Fruit fly (Drosophila melanogaster) whole organism, embryonic: ENCODE data around the gene WRNexo.

Source experiments
- Antp ChIP-seq: fragments of 200-800 bp; sonication (Bioruptor generic); optimal IDR thresholded peaks from 3 replicates; lab custom pipeline; 2016; ENCODE audit warnings: missing biosample characterization, missing genetic modification characterization
- Atf-2 ChIP-seq: fragments of 200-800 bp; sonication (Bioruptor generic); optimal IDR thresholded peaks from 2 replicates; lab custom pipeline; 2016; ENCODE audit warnings: missing biosample characterization, missing genetic modification characterization
- CG10543 ChIP-seq: fragments of 200-800 bp; sonication (Bioruptor generic); optimal IDR thresholded peaks from 3 replicates; lab custom pipeline; 2017; ENCODE audit warnings: missing biosample characterization, mild to moderate bottlenecking, missing genetic modification characterization, moderate library complexity
- CG11723 ChIP-seq: fragments of 200-800 bp; sonication (Bioruptor generic); optimal IDR thresholded peaks from 2 replicates; lab custom pipeline; 2017; ENCODE audit warnings: missing biosample characterization, mild to moderate bottlenecking, missing genetic modification characterization
- CG12071 ChIP-seq: fragments of 200-800 bp; sonication (Bioruptor generic); optimal IDR thresholded peaks from 3 replicates; lab custom pipeline; 2018; ENCODE audit warnings: missing biosample characterization, mild to moderate bottlenecking, missing genetic modification characterization
- CG12744 ChIP-seq: fragments of 200-800 bp; sonication (Bioruptor generic); optimal IDR thresholded peaks from 2 replicates; lab custom pipeline; 2016; ENCODE audit warnings: missing biosample characterization, missing genetic modification characterization
- CG14710 ChIP-seq: fragments of 200-800 bp; sonication (Bioruptor generic); optimal IDR thresholded peaks from 3 replicates; lab custom pipeline; 2019; ENCODE audit warnings: missing biosample characterization, mild to moderate bottlenecking, missing genetic modification characterization, moderate library complexity
- CG14965 ChIP-seq: fragments of 200-800 bp; sonication (Bioruptor generic); optimal IDR thresholded peaks from 2 replicates; lab custom pipeline; 2016; ENCODE audit warnings: missing biosample characterization, missing genetic modification characterization, borderline replicate concordance
- CG15514 ChIP-seq: fragments of 200-800 bp; sonication (Bioruptor generic); optimal IDR thresholded peaks from 3 replicates; lab custom pipeline; 2017; ENCODE audit warnings: missing biosample characterization, missing genetic modification characterization, mild to moderate bottlenecking, moderate library complexity, missing genetic modification reagents
- CG18599 ChIP-seq: fragments of 200-800 bp; sonication (Bioruptor generic); optimal IDR thresholded peaks from 3 replicates; lab custom pipeline; 2017; ENCODE audit warnings: missing biosample characterization, missing genetic modification characterization, mild to moderate bottlenecking, moderate library complexity, missing genetic modification reagents
- CG30431 ChIP-seq: fragments of 200-800 bp; sonication (Bioruptor generic); optimal IDR thresholded peaks from 2 replicates; lab custom pipeline; 2017; ENCODE audit warnings: missing biosample characterization, missing genetic modification characterization
- CG31224 ChIP-seq: fragments of 200-800 bp; sonication (Bioruptor generic); IDR thresholded peaks from 2 replicates; pipeline ENCODE4 v1.3.6; 2022; ENCODE audit warnings: missing biosample characterization, missing genetic modification characterization
- CG3163 ChIP-seq: fragments of 200-800 bp; sonication (Bioruptor generic); optimal IDR thresholded peaks from 3 replicates; lab custom pipeline; 2016; ENCODE audit warnings: missing biosample characterization, missing genetic modification characterization
- CG34224 ChIP-seq: fragments of 200-800 bp; sonication (Bioruptor generic); IDR thresholded peaks from 3 replicates; pipeline ENCODE4 v1.3.6; 2022; ENCODE audit warnings: missing biosample characterization, missing genetic modification characterization; ENCODE audit not compliant: partially characterized antibody
- CG3847 ChIP-seq: fragments of 200-800 bp; sonication (Bioruptor generic); IDR thresholded peaks from 2 replicates; pipeline ENCODE4 v1.3.6; 2022; ENCODE audit warnings: missing biosample characterization, missing genetic modification characterization
- CG6175 ChIP-seq: fragments of 200-800 bp; sonication (Bioruptor generic); IDR thresholded peaks from 3 replicates; pipeline ENCODE4 v1.3.6; 2022; ENCODE audit warnings: missing biosample characterization, missing genetic modification characterization
- CG7839 ChIP-seq: fragments of 200-800 bp; sonication (Bioruptor generic); optimal IDR thresholded peaks from 3 replicates; lab custom pipeline; 2018; ENCODE audit warnings: missing biosample characterization, mild to moderate bottlenecking, missing genetic modification characterization, moderate library complexity
- CG8290 ChIP-seq, 3 experiments: fragments of 200-800 bp; sonication (Bioruptor generic); optimal IDR thresholded peaks; 2 replicates each; lab custom pipeline; 2016 to 2019; ENCODE audit warnings: missing biosample characterization in 3 of 3, missing genetic modification characterization in 3 of 3, mild to moderate bottlenecking in 2 of 3, moderate library complexity in 1 of 3
- Dbx ChIP-seq: fragments of 200-800 bp; sonication (Bioruptor generic); IDR thresholded peaks from 3 replicates; pipeline ENCODE4 v1.3.6; 2022; ENCODE audit warnings: missing biosample characterization, missing genetic modification characterization
- Deaf1 ChIP-seq: fragments of 200-800 bp; optimal IDR thresholded peaks from 3 replicates; lab custom pipeline; 2019; ENCODE audit warnings: missing biosample characterization, mild to moderate bottlenecking, missing genetic modification characterization, moderate library complexity
- Dref ChIP-seq: fragments of 200-800 bp; sonication (Bioruptor generic); IDR thresholded peaks from 2 replicates; pipeline ENCODE4 v1.3.6; 2022; ENCODE audit warnings: missing biosample characterization, missing genetic modification characterization
- ERR ChIP-seq: fragments of 200-800 bp; sonication (Bioruptor generic); optimal IDR thresholded peaks from 2 replicates; lab custom pipeline; 2016; ENCODE audit warnings: missing biosample characterization, missing genetic modification characterization
- Pdp1 ChIP-seq, 2 experiments: fragments of 200-800 bp; sonication (Bioruptor generic); optimal IDR thresholded peaks; 3 replicates each; lab custom pipeline; 2016; ENCODE audit warnings: missing biosample characterization in 2 of 2, missing genetic modification characterization in 2 of 2, mild to moderate bottlenecking in 1 of 2, moderate library complexity in 1 of 2
- Sin3A ChIP-seq: fragments of >200 bp; optimal IDR thresholded peaks from 2 replicates; lab custom pipeline; 2018
- Trl ChIP-seq, 3 experiments: fragments of >200 bp in 2 of 3; fragments of 200-800 bp in 1 of 3; sonication (Bioruptor generic) in 1 of 3; optimal IDR thresholded peaks; 2 replicates in 1 of 3; 3 replicates in 2 of 3; lab custom pipeline; 2016 to 2017; ENCODE audit warnings: missing biosample characterization in 1 of 3, missing genetic modification characterization in 1 of 3
- abd-A ChIP-seq: fragments of 200-800 bp; sonication (Bioruptor generic); optimal IDR thresholded peaks from 3 replicates; lab custom pipeline; 2019; ENCODE audit warnings: missing biosample characterization, mild to moderate bottlenecking, missing genetic modification characterization, moderate library complexity
- amos ChIP-seq: fragments of 200-800 bp; sonication (Bioruptor generic); IDR thresholded peaks from 2 replicates; pipeline ENCODE4 v1.3.6; 2022; ENCODE audit warnings: missing biosample characterization, missing genetic modification characterization; ENCODE audit not compliant: partially characterized antibody
- bcd ChIP-seq: fragments of 200-800 bp; sonication (Bioruptor generic); optimal IDR thresholded peaks from 2 replicates; lab custom pipeline; 2017; ENCODE audit warnings: missing biosample characterization, mild to moderate bottlenecking, missing genetic modification characterization
- caup ChIP-seq: fragments of 200-800 bp; sonication (Bioruptor generic); optimal IDR thresholded peaks from 3 replicates; lab custom pipeline; 2017; ENCODE audit warnings: missing biosample characterization, mild to moderate bottlenecking, missing genetic modification characterization, moderate library complexity; ENCODE audit not compliant: severe bottlenecking
- chn ChIP-seq: fragments of 200-800 bp; sonication (Bioruptor generic); optimal IDR thresholded peaks from 2 replicates; lab custom pipeline; 2016; ENCODE audit warnings: missing biosample characterization, missing genetic modification characterization
- crol ChIP-seq: fragments of 200-800 bp; sonication (Bioruptor generic); IDR thresholded peaks from 2 replicates; pipeline ENCODE4 v1.3.6; 2022; ENCODE audit warnings: missing biosample characterization, missing genetic modification characterization
- cwo ChIP-seq: fragments of 200-800 bp; sonication (Bioruptor generic); optimal IDR thresholded peaks from 3 replicates; lab custom pipeline; 2017; ENCODE audit warnings: missing biosample characterization, missing genetic modification characterization, mild to moderate bottlenecking, moderate library complexity, missing genetic modification reagents
- dmrt11E ChIP-seq: fragments of 200-800 bp; sonication (Bioruptor generic); optimal IDR thresholded peaks from 3 replicates; lab custom pipeline; 2018; ENCODE audit warnings: missing biosample characterization, mild to moderate bottlenecking, missing genetic modification characterization, moderate library complexity
- eyg ChIP-seq: fragments of 200-800 bp; sonication (Bioruptor generic); optimal IDR thresholded peaks from 3 replicates; lab custom pipeline; 2016; ENCODE audit warnings: missing biosample characterization, missing genetic modification characterization
- gsb ChIP-seq: fragments of 200-800 bp; sonication (Bioruptor generic); IDR thresholded peaks from 2 replicates; pipeline ENCODE4 v1.3.6; 2022; ENCODE audit warnings: missing biosample characterization, missing genetic modification characterization
- gsb-n ChIP-seq: fragments of 200-800 bp; sonication (Bioruptor generic); optimal IDR thresholded peaks from 3 replicates; lab custom pipeline; 2018; ENCODE audit warnings: missing biosample characterization, mild to moderate bottlenecking, missing genetic modification characterization
- kni ChIP-seq: fragments of 200-800 bp; sonication (Bioruptor generic); optimal IDR thresholded peaks from 3 replicates; lab custom pipeline; 2017; ENCODE audit warnings: mild to moderate bottlenecking, missing biosample characterization, missing genetic modification reagents, missing genetic modification characterization
- lola ChIP-seq, 3 experiments: fragments of >200 bp in 2 of 3; fragments of 200-800 bp in 1 of 3; sonication (Bioruptor generic) in 1 of 3; optimal IDR thresholded peaks; 2 replicates each; lab custom pipeline; 2017 to 2019; ENCODE audit warnings: missing biosample characterization in 3 of 3, missing genetic modification characterization in 3 of 3, mild to moderate bottlenecking in 1 of 3, moderate library complexity in 1 of 3
- oc ChIP-seq: fragments of 200-800 bp; sonication (Bioruptor generic); optimal IDR thresholded peaks from 2 replicates; lab custom pipeline; 2018; ENCODE audit warnings: missing biosample characterization, mild to moderate bottlenecking, missing genetic modification characterization, moderate library complexity
- peb ChIP-seq: fragments of 200-800 bp; sonication (Bioruptor generic); IDR thresholded peaks from 2 replicates; pipeline ENCODE4 v1.3.6; 2022; ENCODE audit warnings: missing biosample characterization, missing genetic modification characterization
- pnt ChIP-seq: fragments of 200-800 bp; sonication (Bioruptor generic); optimal IDR thresholded peaks from 3 replicates; lab custom pipeline; 2016; ENCODE audit warnings: missing biosample characterization, missing genetic modification characterization
- prd ChIP-seq, 3 experiments: fragments of >200 bp in 2 of 3; fragments of 200-800 bp in 1 of 3; sonication (Bioruptor generic) in 1 of 3; optimal IDR thresholded peaks in 2 of 3; IDR thresholded peaks in 1 of 3; 2 replicates in 2 of 3; 3 replicates in 1 of 3; pipeline versions ENCODE4 v1.3.6 to Lab custom; 2017 to 2022; ENCODE audit warnings: missing biosample characterization in 1 of 3, missing genetic modification characterization in 1 of 3
- scrt ChIP-seq: fragments of 200-800 bp; sonication (Bioruptor generic); optimal IDR thresholded peaks from 2 replicates; lab custom pipeline; 2018; ENCODE audit warnings: missing biosample characterization, mild to moderate bottlenecking, missing genetic modification characterization, moderate library complexity
- sd ChIP-seq: fragments of 200-800 bp; sonication (Bioruptor generic); optimal IDR thresholded peaks from 3 replicates; lab custom pipeline; 2018; ENCODE audit warnings: missing biosample characterization, mild to moderate bottlenecking, missing genetic modification characterization, moderate library complexity
- seq ChIP-seq: fragments of 200-800 bp; sonication (Bioruptor generic); IDR thresholded peaks from 2 replicates; pipeline ENCODE4 v1.3.6; 2022; ENCODE audit warnings: missing biosample characterization, missing genetic modification characterization
- so ChIP-seq: fragments of 200-800 bp; sonication (Bioruptor generic); IDR thresholded peaks from 3 replicates; pipeline ENCODE4 v1.3.6; 2022; ENCODE audit warnings: missing biosample characterization, missing genetic modification characterization
- stc ChIP-seq: fragments of 200-800 bp; sonication (Bioruptor generic); IDR thresholded peaks from 2 replicates; pipeline ENCODE4 v1.3.6; 2022; ENCODE audit warnings: missing biosample characterization, missing genetic modification characterization
- vfl ChIP-seq: fragments of 200-800 bp; sonication (Bioruptor generic); optimal IDR thresholded peaks from 2 replicates; lab custom pipeline; 2016; ENCODE audit warnings: missing biosample characterization, missing genetic modification characterization
- zfh1 ChIP-seq: fragments of 200-800 bp; sonication (Bioruptor generic); IDR thresholded peaks from 3 replicates; pipeline ENCODE4 v1.3.6; 2022; ENCODE audit warnings: missing biosample characterization, missing genetic modification characterization

Gene WRNexo

DNA sequence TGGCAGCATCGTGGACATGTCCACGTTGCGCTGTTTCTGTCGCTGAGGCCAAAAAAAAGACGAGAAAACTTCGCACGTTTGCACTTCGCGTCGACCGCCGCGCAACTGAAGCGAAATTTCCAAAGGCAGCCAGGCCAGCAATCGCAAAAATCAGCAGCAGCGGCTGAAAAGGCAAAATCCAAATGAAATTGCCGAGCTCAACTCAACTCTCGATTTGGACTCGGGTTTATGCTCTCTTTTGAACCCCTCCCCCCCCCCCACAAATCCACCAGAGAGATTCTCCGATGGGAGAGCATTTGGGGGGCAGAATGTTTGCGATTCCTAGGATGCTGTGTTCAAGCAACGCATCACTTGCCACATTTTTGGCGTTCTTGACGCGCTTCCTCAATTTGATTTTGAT is 51.6 kb downstream of the WRNexo start, which contains the start of gene PKD (continued):
- 0 out of 3 replicates have a peak, but pooled peaks have one; percentile 37 for TF ChIP-seq CG34224 (GFP tag; lab: Robert Waterston, UW)
- TF ChIP-seq CG7839 (tag; lab: Kevin White, UChicago): no peak
- peak; percentile 71 for TF ChIP-seq sd
- no peak for TF ChIP-seq ERR (GFP tag; lab: Kevin White, UChicago)
- TF ChIP-seq CG30431 (GFP tag; lab: Kevin White, UChicago): no peak
- no peak for TF ChIP-seq seq (GFP tag; lab: Robert Waterston, UW)
- no peak for TF ChIP-seq zfh1 (GFP tag; lab: Robert Waterston, UW)
- no peak for TF ChIP-seq Dbx (GFP tag; lab: Robert Waterston, UW)
- TF ChIP-seq pnt (GFP tag; lab: Kevin White, UChicago): no peak
- TF ChIP-seq CG10543 (GFP tag; lab: Kevin White, UChicago): peak; percentile 16
- no peak for TF ChIP-seq caup (GFP tag; lab: Kevin White, UChicago)
- TF ChIP-seq abd-A (tag; lab: Kevin White, UChicago): peak; percentile 80
- no peak for TF ChIP-seq Atf-2 (GFP tag; lab: Kevin White, UChicago)
- no peak for TF ChIP-seq vfl (GFP tag; lab: Kevin White, UChicago)
- no peak for TF ChIP-seq bcd (GFP tag; lab: Kevin White, UChicago)
- no peak for TF ChIP-seq CG3163
- no peak for TF ChIP-seq Pdp1 (GFP tag; optimal IDR thresholded peaks at IDR 0.05; lab: Kevin White, UChicago)
- peak; percentile 87 for TF ChIP-seq Deaf1 (tag; lab: Kevin White, UChicago)
- no peak for TF ChIP-seq CG11723
- TF ChIP-seq Dref (GFP tag; lab: Robert Waterston, UW): no peak
- TF ChIP-seq crol (GFP tag; lab: Robert Waterston, UW): peak; percentile 77
- no peak for TF ChIP-seq gsb-n (tag; lab: Kevin White, UChicago)
- no peak for TF ChIP-seq stc (GFP tag; lab: Robert Waterston, UW)
- TF ChIP-seq CG6175: no peak
- TF ChIP-seq CG14710 (tag; lab: Kevin White, UChicago): no peak
- no peak for TF ChIP-seq amos (GFP tag; lab: Robert Waterston, UW)
- no peak for TF ChIP-seq chn (GFP tag; lab: Kevin White, UChicago)
- TF ChIP-seq lola (GFP tag; optimal IDR thresholded peaks at IDR 0.05; lab: Kevin White, UChicago): no peak
- 0 out of 3 replicates have a peak, but pooled peaks have one; percentile 25 for TF ChIP-seq so (GFP tag; lab: Robert Waterston, UW)
- TF ChIP-seq CG8290 (GFP tag; optimal IDR thresholded peaks at IDR 0.05; lab: Kevin White, UChicago): no peak
- peak in 1 of 2 experiments; percentile 13 for TF ChIP-seq CG8290 (tag; optimal IDR thresholded peaks at IDR 0.05; lab: Kevin White, UChicago)
- peak; percentile 1 for TF ChIP-seq CG15514 (GFP tag; lab: Kevin White, UChicago)
- no peak for TF ChIP-seq CG31224
- no peak for TF ChIP-seq eyg
- TF ChIP-seq Trl (optimal IDR thresholded peaks at IDR 0.05; lab: Kevin White, UChicago): peak in 1 of 2 experiments; percentile 56
- TF ChIP-seq Trl (GFP tag; optimal IDR thresholded peaks at IDR 0.05; lab: Kevin White, UChicago): no peak
- no peak for TF ChIP-seq Sin3A (lab: Kevin White, UChicago)
- peak; percentile 41 for TF ChIP-seq scrt (GFP tag; lab: Kevin White, UChicago)
- TF ChIP-seq CG14965 (GFP tag; lab: Kevin White, UChicago): no peak
- no peak for TF ChIP-seq gsb
- TF ChIP-seq dmrt11E (tag; lab: Kevin White, UChicago): no peak
- TF ChIP-seq cwo (GFP tag; lab: Kevin White, UChicago): no peak
- TF ChIP-seq oc (tag; lab: Kevin White, UChicago): no peak
- TF ChIP-seq CG3847 (GFP tag; lab: Robert Waterston, UW): no peak
- no peak for TF ChIP-seq Antp (GFP tag; lab: Kevin White, UChicago)
- TF ChIP-seq peb (GFP tag; lab: Robert Waterston, UW): no peak
- TF ChIP-seq kni: no peak
- TF ChIP-seq CG18599 (GFP tag; lab: Kevin White, UChicago): no peak
- TF ChIP-seq CG12744: no peak
- peak; percentile 1 for TF ChIP-seq CG12071 (GFP tag; lab: Kevin White, UChicago)
- no peak for TF ChIP-seq prd (optimal IDR thresholded peaks at IDR 0.05; lab: Kevin White, UChicago)
- TF ChIP-seq prd (GFP tag; IDR thresholded peaks at IDR 0.05; lab: Robert Waterston, UW): 0 out of 3 replicates have a peak, but pooled peaks have one; percentile 16
